Fruit fly (Drosophila melanogaster) whole organism, embryonic: Measurements from ENCODE around the gene CG34253.

Experiments used
- B-H1 ChIP-seq: fragments of 200-800 bp; sonication (Bioruptor generic); IDR thresholded peaks from 3 replicates; pipeline ENCODE4 v1.3.6; 2022; ENCODE audit warnings: missing biosample characterization, missing genetic modification characterization
- CG10366 ChIP-seq: fragments of 200-800 bp; sonication (Bioruptor generic); IDR thresholded peaks from 2 replicates; pipeline ENCODE4 v1.3.6; 2022; ENCODE audit warnings: missing biosample characterization, missing genetic modification characterization
- CG10462 ChIP-seq: fragments of 200-800 bp; sonication (Bioruptor generic); optimal IDR thresholded peaks from 2 replicates; lab custom pipeline; 2016; ENCODE audit warnings: missing biosample characterization, missing genetic modification characterization
- CG10565 ChIP-seq: fragments of 200-800 bp; sonication (Bioruptor generic); optimal IDR thresholded peaks from 3 replicates; lab custom pipeline; 2016; ENCODE audit warnings: missing biosample characterization, mild to moderate bottlenecking, missing genetic modification characterization
- CG10959 ChIP-seq: fragments of 200-800 bp; sonication (Bioruptor generic); IDR thresholded peaks from 2 replicates; pipeline ENCODE4 v1.3.6; 2022; ENCODE audit warnings: missing biosample characterization, missing genetic modification characterization
- CG11093 ChIP-seq: fragments of 200-800 bp; sonication (Bioruptor generic); IDR thresholded peaks from 3 replicates; pipeline ENCODE4 v1.3.6; 2022; ENCODE audit warnings: missing biosample characterization, missing genetic modification characterization
- CG12155 ChIP-seq: fragments of 200-800 bp; sonication (Bioruptor generic); optimal IDR thresholded peaks from 3 replicates; lab custom pipeline; 2016; ENCODE audit warnings: missing biosample characterization, missing genetic modification characterization
- CG12659 ChIP-seq: fragments of 200-800 bp; sonication (Bioruptor generic); optimal IDR thresholded peaks from 3 replicates; lab custom pipeline; 2017; ENCODE audit warnings: mild to moderate bottlenecking, missing biosample characterization, missing genetic modification reagents, missing genetic modification characterization
- CG12744 ChIP-seq: fragments of 200-800 bp; sonication (Bioruptor generic); optimal IDR thresholded peaks from 2 replicates; lab custom pipeline; 2016; ENCODE audit warnings: missing biosample characterization, missing genetic modification characterization
- CG15514 ChIP-seq: fragments of 200-800 bp; sonication (Bioruptor generic); optimal IDR thresholded peaks from 3 replicates; lab custom pipeline; 2017; ENCODE audit warnings: missing biosample characterization, missing genetic modification characterization, mild to moderate bottlenecking, moderate library complexity, missing genetic modification reagents
- CG15601 ChIP-seq: fragments of 200-800 bp; sonication (Bioruptor generic); optimal IDR thresholded peaks from 3 replicates; lab custom pipeline; 2019; ENCODE audit warnings: missing biosample characterization, mild to moderate bottlenecking, missing genetic modification characterization, moderate library complexity
- CG17328 ChIP-seq: fragments of 200-800 bp; sonication (Bioruptor generic); IDR thresholded peaks from 2 replicates; pipeline ENCODE4 v1.3.6; 2022; ENCODE audit warnings: missing biosample characterization, missing genetic modification characterization
- CG17361 ChIP-seq: fragments of 200-800 bp; sonication (Bioruptor generic); IDR thresholded peaks from 3 replicates; pipeline ENCODE4 v1.3.6; 2022; ENCODE audit warnings: missing biosample characterization, missing genetic modification characterization
- CG17568 ChIP-seq: fragments of 200-800 bp; sonication (Bioruptor generic); optimal IDR thresholded peaks from 2 replicates; lab custom pipeline; 2018; ENCODE audit warnings: missing biosample characterization, mild to moderate bottlenecking, missing genetic modification characterization, moderate library complexity
- CG17912 ChIP-seq: fragments of 200-800 bp; sonication (Bioruptor generic); optimal IDR thresholded peaks from 2 replicates; lab custom pipeline; 2018; ENCODE audit warnings: missing biosample characterization, mild to moderate bottlenecking, missing genetic modification characterization
- CG2678 ChIP-seq: fragments of 200-800 bp; sonication (Bioruptor generic); optimal IDR thresholded peaks from 3 replicates; lab custom pipeline; 2019; ENCODE audit warnings: missing biosample characterization, mild to moderate bottlenecking, missing genetic modification characterization, moderate library complexity
- CG3407 ChIP-seq: fragments of 200-800 bp; sonication (Bioruptor generic); optimal IDR thresholded peaks from 2 replicates; lab custom pipeline; 2018; ENCODE audit warnings: missing biosample characterization, mild to moderate bottlenecking, missing genetic modification characterization
- CG9817 ChIP-seq: fragments of 200-800 bp; sonication (Bioruptor generic); optimal IDR thresholded peaks from 2 replicates; lab custom pipeline; 2018; ENCODE audit warnings: missing biosample characterization, mild to moderate bottlenecking, missing genetic modification characterization, moderate library complexity
- CrebB ChIP-seq: fragments of 200-800 bp; sonication (Bioruptor generic); optimal IDR thresholded peaks from 3 replicates; lab custom pipeline; 2018; ENCODE audit warnings: missing biosample characterization, mild to moderate bottlenecking, missing genetic modification characterization
- Doc3 ChIP-seq: fragments of 200-800 bp; sonication (Bioruptor generic); IDR thresholded peaks from 3 replicates; pipeline ENCODE4 v1.3.6; 2022; ENCODE audit warnings: missing biosample characterization, missing genetic modification characterization; ENCODE audit not compliant: partially characterized antibody
- Fer2 ChIP-seq: fragments of 200-800 bp; sonication (Bioruptor generic); optimal IDR thresholded peaks from 2 replicates; lab custom pipeline; 2018; ENCODE audit warnings: missing biosample characterization, mild to moderate bottlenecking, missing genetic modification characterization, moderate library complexity
- H2.0 ChIP-seq: fragments of 200-800 bp; sonication (Bioruptor generic); IDR thresholded peaks from 2 replicates; pipeline ENCODE4 v1.3.6; 2022; ENCODE audit warnings: missing biosample characterization, missing genetic modification characterization
- Kr ChIP-seq: fragments of 200-800 bp; sonication (Bioruptor generic); optimal IDR thresholded peaks from 2 replicates; lab custom pipeline; 2017; ENCODE audit warnings: missing biosample characterization, mild to moderate bottlenecking, missing genetic modification characterization
- Meics ChIP-seq: fragments of 200-800 bp; sonication (Bioruptor generic); optimal IDR thresholded peaks from 2 replicates; lab custom pipeline; 2017; ENCODE audit warnings: missing biosample characterization, mild to moderate bottlenecking, missing genetic modification characterization
- Myb ChIP-seq: fragments of 200-800 bp; sonication (Bioruptor generic); optimal IDR thresholded peaks from 2 replicates; lab custom pipeline; 2016; ENCODE audit warnings: missing biosample characterization, missing genetic modification characterization
- NC2α ChIP-seq: fragments of 200-800 bp; sonication (Bioruptor generic); optimal IDR thresholded peaks from 2 replicates; lab custom pipeline; 2016; ENCODE audit warnings: missing biosample characterization, missing genetic modification characterization
- Pdp1 ChIP-seq, 2 experiments: fragments of 200-800 bp; sonication (Bioruptor generic); optimal IDR thresholded peaks; 3 replicates each; lab custom pipeline; 2016; ENCODE audit warnings: missing biosample characterization in 2 of 2, missing genetic modification characterization in 2 of 2, mild to moderate bottlenecking in 1 of 2, moderate library complexity in 1 of 2
- Xbp1 ChIP-seq: fragments of 200-800 bp; sonication (Bioruptor generic); optimal IDR thresholded peaks from 3 replicates; lab custom pipeline; 2016; ENCODE audit warnings: missing biosample characterization, mild to moderate bottlenecking, missing genetic modification characterization
- Xrp1 ChIP-seq: fragments of 200-800 bp; sonication (Bioruptor generic); IDR thresholded peaks from 2 replicates; pipeline ENCODE4 v1.3.6; 2022; ENCODE audit warnings: missing biosample characterization, missing genetic modification characterization
- bcd ChIP-seq: fragments of 200-800 bp; sonication (Bioruptor generic); optimal IDR thresholded peaks from 2 replicates; lab custom pipeline; 2017; ENCODE audit warnings: missing biosample characterization, mild to moderate bottlenecking, missing genetic modification characterization
- crol ChIP-seq: fragments of 200-800 bp; sonication (Bioruptor generic); IDR thresholded peaks from 2 replicates; pipeline ENCODE4 v1.3.6; 2022; ENCODE audit warnings: missing biosample characterization, missing genetic modification characterization
- dati ChIP-seq: fragments of 200-800 bp; sonication (Bioruptor generic); IDR thresholded peaks from 2 replicates; pipeline ENCODE4 v1.3.6; 2022; ENCODE audit warnings: missing biosample characterization, missing genetic modification characterization
- dpn ChIP-seq, 2 experiments: fragments of 200-800 bp; sonication (Bioruptor generic); optimal IDR thresholded peaks; 3 replicates each; lab custom pipeline; 2016; ENCODE audit warnings: missing biosample characterization in 2 of 2, missing genetic modification characterization in 2 of 2
- grau ChIP-seq: fragments of 200-800 bp; optimal IDR thresholded peaks from 3 replicates; lab custom pipeline; 2019; ENCODE audit warnings: missing biosample characterization, mild to moderate bottlenecking, missing genetic modification characterization, moderate library complexity
- gro ChIP-seq: fragments of 200-800 bp; sonication (Bioruptor generic); optimal IDR thresholded peaks from 2 replicates; lab custom pipeline; 2016; ENCODE audit warnings: missing biosample characterization, missing genetic modification characterization
- hbn ChIP-seq: fragments of 200-800 bp; sonication (Bioruptor generic); IDR thresholded peaks from 2 replicates; pipeline ENCODE4 v1.3.6; 2022; ENCODE audit warnings: missing biosample characterization, missing genetic modification characterization; ENCODE audit not compliant: partially characterized antibody
- hth ChIP-seq: fragments of >200 bp; optimal IDR thresholded peaks from 2 replicates; lab custom pipeline; 2017; ENCODE audit warnings: inconsistent platforms
- lab ChIP-seq: fragments of 200-800 bp; sonication (Bioruptor generic); optimal IDR thresholded peaks from 3 replicates; lab custom pipeline; 2017; ENCODE audit warnings: missing biosample characterization, missing genetic modification characterization, mild to moderate bottlenecking, moderate library complexity, missing genetic modification reagents
- lbe ChIP-seq: fragments of 200-800 bp; sonication (Bioruptor generic); optimal IDR thresholded peaks from 2 replicates; lab custom pipeline; 2016; ENCODE audit warnings: missing biosample characterization, mild to moderate bottlenecking, missing genetic modification characterization
- oc ChIP-seq: fragments of 200-800 bp; sonication (Bioruptor generic); optimal IDR thresholded peaks from 2 replicates; lab custom pipeline; 2018; ENCODE audit warnings: missing biosample characterization, mild to moderate bottlenecking, missing genetic modification characterization, moderate library complexity
- odd ChIP-seq: fragments of 200-800 bp; sonication (Bioruptor generic); optimal IDR thresholded peaks from 2 replicates; lab custom pipeline; 2017; ENCODE audit warnings: missing biosample characterization, mild to moderate bottlenecking, missing genetic modification characterization
- otp ChIP-seq: fragments of 200-800 bp; sonication (Bioruptor generic); IDR thresholded peaks from 3 replicates; pipeline ENCODE4, ENCODE4 v1.3.6; 2022; ENCODE audit warnings: missing biosample characterization, missing genetic modification characterization
- run ChIP-seq: fragments of 200-800 bp; sonication (Bioruptor generic); optimal IDR thresholded peaks from 3 replicates; lab custom pipeline; 2018; ENCODE audit warnings: missing biosample characterization, mild to moderate bottlenecking, missing genetic modification characterization
- sens ChIP-seq: fragments of 200-800 bp; sonication (Bioruptor generic); peaks from one replicate; lab custom pipeline; 2016; ENCODE audit warnings: missing biosample characterization, missing genetic modification characterization
- sob ChIP-seq: fragments of 200-800 bp; sonication (Bioruptor generic); IDR thresholded peaks from 2 replicates; pipeline ENCODE4 v1.3.6; 2022; ENCODE audit warnings: missing biosample characterization, missing genetic modification characterization
- sug ChIP-seq: fragments of 200-800 bp; optimal IDR thresholded peaks from 2 replicates; lab custom pipeline; 2019; ENCODE audit warnings: missing biosample characterization, mild to moderate bottlenecking, missing genetic modification characterization, moderate library complexity
- tll ChIP-seq, 2 experiments: fragments of 200-800 bp in 1 of 2; fragments of >200 bp in 1 of 2; sonication (Bioruptor generic) in 1 of 2; optimal IDR thresholded peaks; 2 replicates each; lab custom pipeline; 2017 to 2019; ENCODE audit warnings: missing biosample characterization in 2 of 2, missing genetic modification characterization in 2 of 2, mild to moderate bottlenecking in 1 of 2, moderate library complexity in 1 of 2
- trem ChIP-seq: fragments of 200-800 bp; optimal IDR thresholded peaks from 3 replicates; lab custom pipeline; 2019; ENCODE audit warnings: missing biosample characterization, mild to moderate bottlenecking, missing genetic modification characterization, moderate library complexity
- twi ChIP-seq: fragments of 200-800 bp; optimal IDR thresholded peaks from 2 replicates; lab custom pipeline; 2019; ENCODE audit warnings: missing biosample characterization, mild to moderate bottlenecking, missing genetic modification characterization, moderate library complexity
- vfl ChIP-seq: fragments of 200-800 bp; sonication (Bioruptor generic); optimal IDR thresholded peaks from 2 replicates; lab custom pipeline; 2016; ENCODE audit warnings: missing biosample characterization, missing genetic modification characterization
- vnd ChIP-seq: fragments of 200-800 bp; sonication (Bioruptor generic); IDR thresholded peaks from 3 replicates; pipeline ENCODE4 v1.3.6; 2022; ENCODE audit warnings: missing biosample characterization, missing genetic modification characterization; ENCODE audit not compliant: partially characterized antibody
- z ChIP-seq: fragments of 200-800 bp; sonication (Bioruptor generic); IDR thresholded peaks from 3 replicates; pipeline ENCODE4 v1.3.6; 2022; ENCODE audit warnings: missing biosample characterization, missing genetic modification characterization

CG34253 gene

DNA sequence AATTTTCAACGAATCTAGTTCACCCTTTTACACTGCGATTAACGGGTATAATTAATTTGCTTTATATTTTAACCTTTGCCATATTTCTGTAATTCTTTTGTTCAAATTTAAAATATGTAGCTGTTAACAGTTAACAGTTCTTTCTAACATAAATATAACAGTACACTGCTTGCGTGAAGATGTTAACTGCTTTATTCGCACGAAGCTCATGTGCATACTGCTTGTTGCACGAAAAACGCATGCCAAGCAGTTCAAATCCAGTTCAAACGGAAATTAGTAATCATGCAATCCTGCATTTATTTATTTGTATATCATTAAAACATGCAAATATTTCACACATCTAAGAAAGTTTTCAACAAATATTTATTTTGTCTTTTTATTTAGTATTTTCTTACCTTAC is 907 bp upstream of the CG34253 start (continued):
- TF ChIP-seq CG17328 (GFP tag; lab: Robert Waterston, UW) (no peak), run (no peak), bcd (GFP tag; lab: Kevin White, UChicago) (peak; percentile 2), sob (GFP tag; lab: Robert Waterston, UW) (peak; percentile 56), CG17568 (no peak), CG10462 (GFP tag; lab: Kevin White, UChicago) (no peak), odd (GFP tag; lab: Kevin White, UChicago) (no peak), CG2678 (tag; lab: Kevin White, UChicago) (no peak), CG3407 (GFP tag; lab: Kevin White, UChicago) (no peak), vnd (GFP tag; lab: Robert Waterston, UW) (no peak), H2.0 (GFP tag; lab: Robert Waterston, UW) (no peak), CG9817 (tag; lab: Kevin White, UChicago) (no peak), Xrp1 (peak; percentile 44), CG11093 (GFP tag; lab: Robert Waterston, UW) (no peak), CG15514 (GFP tag; lab: Kevin White, UChicago) (peak; percentile 2), tll (GFP tag; optimal IDR thresholded peaks at IDR 0.05; lab: Kevin White, UChicago) (no peak), crol (no peak), dpn (GFP tag; optimal IDR thresholded peaks at IDR 0.05; lab: Kevin White, UChicago) (peak in 1 of 2 experiments; percentile 4), hth (lab: Kevin White, UChicago) (no peak), twi (no peak), oc (tag; lab: Kevin White, UChicago) (no peak), CG10565 (GFP tag; lab: Kevin White, UChicago) (no peak), otp (no peak), Xbp1 (no peak), Pdp1 (GFP tag; optimal IDR thresholded peaks at IDR 0.05; lab: Kevin White, UChicago) (peak in 1 of 2 experiments; percentile 55), sug (peak; percentile 29), vfl (no peak), CG10959 (no peak), dati (GFP tag; lab: Robert Waterston, UW) (no peak), Myb (peak; percentile 86), trem (tag; lab: Kevin White, UChicago) (peak; percentile 29), CG12155 (GFP tag; lab: Kevin White, UChicago) (no peak), lbe (no peak), CG17361 (GFP tag; lab: Robert Waterston, UW) (0 out of 3 replicates have a peak, but pooled peaks have one; percentile 18), grau (tag; lab: Kevin White, UChicago) (no peak), z (GFP tag; lab: Robert Waterston, UW) (no peak), CG17912 (no peak), NC2α (GFP tag; lab: Kevin White, UChicago) (no peak), CG12659 (GFP tag; lab: Kevin White, UChicago) (peak; percentile 30), lab (GFP tag; lab: Kevin White, UChicago) (no peak), Fer2 (no peak), CG15601 (tag; lab: Kevin White, UChicago) (peak; percentile 33), CrebB (tag; lab: Kevin White, UChicago) (no peak), hbn (GFP tag; lab: Robert Waterston, UW) (no peak), gro (GFP tag; lab: Kevin White, UChicago) (peak; percentile 26), CG12744 (GFP tag; lab: Kevin White, UChicago) (peak; percentile 19), Doc3 (GFP tag; lab: Robert Waterston, UW) (no peak), CG10366 (no peak), sens (GFP tag; lab: Kevin White, UChicago) (peak; percentile 72), B-H1 (GFP tag; lab: Robert Waterston, UW) (no peak), Meics (GFP tag; lab: Kevin White, UChicago) (no peak), Kr (GFP tag; lab: Kevin White, UChicago) (no peak)
